Worm (Caenorhabditis elegans) whole organism, mixed stage, embryonic: Measurements from ENCODE around the gene T07D3.4.

Experiments used
- drap-1 ChIP-seq: fragments of 200-800 bp; sonication (Bioruptor generic); optimal IDR thresholded peaks from 3 replicates; lab custom pipeline; 2018; ENCODE audit warnings: mild to moderate bottlenecking, missing genetic modification characterization, missing compliant biosample characterization
- elt-3 ChIP-seq: fragments of 150-350 bp; optimal IDR thresholded peaks from 2 replicates; lab custom pipeline; 2014; ENCODE audit warnings: missing biosample characterization, missing genetic modification characterization
- ham-2 ChIP-seq: fragments of 200-800 bp; sonication (Bioruptor generic); optimal IDR thresholded peaks from 2 replicates; lab custom pipeline; 2018; ENCODE audit warnings: mild to moderate bottlenecking, missing genetic modification characterization, missing compliant biosample characterization
- lin-13 ChIP-seq: fragments of 150-350 bp; optimal IDR thresholded peaks from 2 replicates; lab custom pipeline; 2014; ENCODE audit warnings: missing biosample characterization, missing genetic modification characterization
- nhr-28 ChIP-seq: fragments of 150-350 bp; optimal IDR thresholded peaks from 2 replicates; lab custom pipeline; 2014; ENCODE audit warnings: missing biosample characterization, missing genetic modification characterization
- snpc-4 ChIP-seq: fragments of 150-350 bp; optimal IDR thresholded peaks from 2 replicates; lab custom pipeline; 2014; ENCODE audit warnings: missing biosample characterization, missing genetic modification characterization
- sptf-1 ChIP-seq: sonication (generic microtip); optimal IDR thresholded peaks from 2 replicates; lab custom pipeline; 2017; ENCODE audit warnings: mild to moderate bottlenecking, missing genetic modification characterization, moderate library complexity, missing compliant biosample characterization
- unc-39 ChIP-seq: fragments of 150-350 bp; optimal IDR thresholded peaks from 2 replicates; lab custom pipeline; 2014; ENCODE audit warnings: missing biosample characterization, missing genetic modification characterization
- unc-62 ChIP-seq: fragments of 150-350 bp; optimal IDR thresholded peaks from 2 replicates; lab custom pipeline; 2014; ENCODE audit warnings: missing biosample characterization, missing genetic modification reagents, missing genetic modification characterization

ce11 chrII:938549-938948 lies 50.4 kb downstream of the T07D3.4 start, which contains the start of gene R07C3.3:
- TF ChIP-seq unc-62 (GFP tag; lab: Kevin White, UChicago) = no peak
- TF ChIP-seq nhr-28 (tag; lab: Kevin White, UChicago) = no peak
- no peak for TF ChIP-seq sptf-1 (tag; lab: Kevin White, UChicago)
- no peak for TF ChIP-seq unc-39 (tag; lab: Kevin White, UChicago)
- TF ChIP-seq drap-1 (GFP tag; lab: Kevin White, UChicago) = no peak
- TF ChIP-seq snpc-4 (tag; lab: Kevin White, UChicago) = no peak
- TF ChIP-seq lin-13 = no peak
- TF ChIP-seq ham-2 (GFP tag; lab: Kevin White, UChicago) = no peak
- TF ChIP-seq elt-3 (tag; lab: Kevin White, UChicago) = no peak
